Fruit fly (Drosophila melanogaster): ENCODE results near the gene CG31560.

DNA sequence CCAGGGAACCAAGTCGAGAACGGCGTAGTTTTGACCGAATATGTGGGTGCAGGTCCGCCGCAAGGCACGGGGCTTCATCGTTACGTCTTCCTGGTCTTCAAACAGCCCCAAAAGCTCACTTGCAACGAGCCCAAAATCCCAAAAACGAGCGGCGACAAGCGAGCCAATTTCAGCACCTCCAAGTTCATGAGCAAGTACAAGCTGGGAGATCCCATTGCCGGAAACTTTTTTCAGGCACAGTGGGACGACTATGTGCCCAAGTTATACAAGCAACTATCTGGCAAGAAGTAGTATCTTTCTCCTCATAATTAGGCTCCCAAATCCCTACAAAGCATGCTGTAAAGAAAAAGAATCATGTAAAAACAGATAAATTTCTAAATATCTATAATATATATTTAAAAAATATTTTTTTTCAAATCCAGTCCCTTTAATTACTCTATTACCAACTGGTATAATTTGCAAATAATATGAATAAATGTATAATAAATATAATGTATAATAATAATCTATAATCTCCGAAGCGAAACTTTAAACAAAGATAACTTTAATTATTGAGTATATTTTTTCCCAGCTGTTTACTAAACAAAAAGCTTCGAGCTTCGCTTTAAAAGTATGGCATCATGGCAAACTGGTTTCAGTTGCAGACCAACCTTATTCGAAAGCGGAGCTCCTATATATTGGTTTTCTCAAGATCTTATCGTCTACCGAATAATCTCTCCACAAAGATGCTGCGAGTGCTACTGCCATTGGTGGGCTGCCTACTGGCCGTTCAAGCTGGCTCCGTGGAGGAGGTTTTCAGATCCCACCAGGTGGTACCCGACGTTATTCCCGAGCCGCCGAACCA is 33.8 kb downstream of the CG31560 start, which contains the start of gene CG17919:
- TF ChIP-seq CG8478 (optimal IDR thresholded peaks at IDR 0.05) = no peak
- no peak for TF ChIP-seq CTCF (optimal IDR thresholded peaks at IDR 0.05)

All from S2 (cell line).